Comparison of ENCODE assay signal across 4 fruit fly cellular contexts in the genomic region with DNA sequence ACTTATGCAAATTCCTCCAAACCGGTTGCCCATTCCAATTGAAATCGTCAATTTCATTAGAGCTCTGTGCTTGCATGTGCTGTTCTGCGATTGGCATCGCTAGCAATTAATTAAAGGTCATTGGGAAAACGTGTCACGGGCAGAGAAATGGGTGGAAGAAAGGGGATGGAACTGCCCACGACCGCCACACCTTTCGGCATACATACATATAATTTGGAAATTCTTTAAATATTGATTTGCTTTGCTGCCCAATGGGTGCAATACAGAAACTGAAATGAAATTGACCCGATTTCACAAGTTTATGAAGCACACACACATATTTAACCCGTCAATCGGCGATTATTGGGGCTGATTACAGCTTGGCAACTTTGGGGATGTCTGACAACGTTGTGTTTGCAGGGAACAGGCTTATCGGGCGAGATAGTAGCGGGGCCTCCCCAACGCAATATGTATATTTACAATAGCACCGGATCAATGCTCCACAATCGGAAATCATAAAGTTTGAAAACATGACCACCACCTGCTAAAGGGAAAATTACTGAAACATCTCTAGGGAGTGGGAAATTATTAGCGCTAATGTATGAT.
TF ChIP-seq lines count a peak whose summit lies in the region.

No protein-coding gene starts in this region.

- TF ChIP-seq CTCF in whole organism, embryonic (GFP tag; optimal IDR thresholded peaks at IDR 0.05; lab: Kevin White, UChicago), result no peak

TF ChIP-seq in whole organism, adult, 20 proteins besides CTCF, POLR2A, EP300 and RAD21:
- TF ChIP-seq cic (GFP tag; optimal IDR thresholded peaks at IDR 0.05; lab: Kevin White, UChicago) (peak; percentile 40), CG12768 (GFP tag; optimal IDR thresholded peaks at IDR 0.05; lab: Kevin White, UChicago) (no peak), cnc (optimal IDR thresholded peaks at IDR 0.05; lab: Kevin White, UChicago) (peak in 1 of 2 experiments; percentile 54)

TF ChIP-seq in whole organism, embryonic, 481 proteins besides CTCF, POLR2A, EP300 and RAD21:
- TF ChIP-seq CG10321 (GFP tag; IDR thresholded peaks at IDR 0.05; lab: Robert Waterston, UW), result no peak
- TF ChIP-seq ci (GFP tag; IDR thresholded peaks at IDR 0.05; lab: Robert Waterston, UW), result peak; percentile 42; the same call in 1 of the 3 replicates
- TF ChIP-seq CG10431 (GFP tag; optimal IDR thresholded peaks at IDR 0.05; lab: Kevin White, UChicago), result no peak
- TF ChIP-seq CG11695 (GFP tag; IDR thresholded peaks at IDR 0.05; lab: Robert Waterston, UW), result no peak
- peak; percentile 76 for TF ChIP-seq exex (tag; optimal IDR thresholded peaks at IDR 0.05; lab: Kevin White, UChicago)
- TF ChIP-seq CG34376 (GFP tag; optimal IDR thresholded peaks at IDR 0.05; lab: Kevin White, UChicago), result peak; percentile 57
- no peak for TF ChIP-seq CG4617 (GFP tag; optimal IDR thresholded peaks at IDR 0.05; lab: Kevin White, UChicago; ENCODE audit: borderline replicate concordance)
- TF ChIP-seq sug (tag; optimal IDR thresholded peaks at IDR 0.05; lab: Kevin White, UChicago), result peak; percentile 83
- TF ChIP-seq CG2199 (GFP tag; IDR thresholded peaks at IDR 0.05; lab: Robert Waterston, UW), result 0 out of 3 replicates have a peak, but pooled peaks have one; percentile 51
- no peak for TF ChIP-seq CG2875 (GFP tag; optimal IDR thresholded peaks at IDR 0.05; lab: Kevin White, UChicago)
- TF ChIP-seq CG1603 (tag; optimal IDR thresholded peaks at IDR 0.05; lab: Kevin White, UChicago), result peak; percentile 3
- 0 out of 2 replicates have a peak, but pooled peaks have one; percentile 10 for TF ChIP-seq Atf6 (GFP tag; IDR thresholded peaks at IDR 0.05; lab: Robert Waterston, UW)
- TF ChIP-seq sens (GFP tag; lab: Kevin White, UChicago), result peak; percentile 65
- TF ChIP-seq Med (GFP tag; lab: Kevin White, UChicago), result peak; percentile 60
- TF ChIP-seq mirr (GFP tag; optimal IDR thresholded peaks at IDR 0.05; lab: Kevin White, UChicago), result peak; percentile 77
- TF ChIP-seq grn (GFP tag; optimal IDR thresholded peaks at IDR 0.05; lab: Kevin White, UChicago), result peak; percentile 58
- TF ChIP-seq CG10543 (GFP tag; optimal IDR thresholded peaks at IDR 0.05; lab: Kevin White, UChicago), result peak; percentile 57
- no peak for TF ChIP-seq Bdp1 (GFP tag; optimal IDR thresholded peaks at IDR 0.05; lab: Kevin White, UChicago)
- no peak for TF ChIP-seq CG3847 (GFP tag; IDR thresholded peaks at IDR 0.05; lab: Robert Waterston, UW)
- TF ChIP-seq CG6254 (GFP tag; optimal IDR thresholded peaks at IDR 0.05; lab: Kevin White, UChicago), result no peak
- TF ChIP-seq emc (GFP tag; optimal IDR thresholded peaks at IDR 0.05; lab: Kevin White, UChicago), result no peak
- TF ChIP-seq HmgZ (tag; optimal IDR thresholded peaks at IDR 0.05; lab: Kevin White, UChicago), result peak; percentile 6

TF ChIP-seq in whole organism, prepupa, 60 proteins besides CTCF, POLR2A, EP300 and RAD21:
- no peak for TF ChIP-seq CG16779 (tag; optimal IDR thresholded peaks at IDR 0.05; lab: Kevin White, UChicago)
- TF ChIP-seq vri (GFP tag; optimal IDR thresholded peaks at IDR 0.05; lab: Kevin White, UChicago), result peak; percentile 51
- peak; percentile 44 for TF ChIP-seq fkh (GFP tag; optimal IDR thresholded peaks at IDR 0.05; lab: Kevin White, UChicago)
- peak; percentile 34 for TF ChIP-seq svp (GFP tag; lab: Kevin White, UChicago)

TF ChIP-seq in whole organism, wandering third instar larva, 38 proteins besides CTCF, POLR2A, EP300 and RAD21:
- no peak for TF ChIP-seq Rel (GFP tag; optimal IDR thresholded peaks at IDR 0.05; lab: Kevin White, UChicago)
- peak; percentile 99 for TF ChIP-seq Rel (tag; optimal IDR thresholded peaks at IDR 0.05; lab: Kevin White, UChicago)
- no peak for TF ChIP-seq Dfd (GFP tag; optimal IDR thresholded peaks at IDR 0.05; lab: Kevin White, UChicago)
